Worm (Caenorhabditis elegans): ENCODE measurements around the gene C08B6.2.

DNA sequence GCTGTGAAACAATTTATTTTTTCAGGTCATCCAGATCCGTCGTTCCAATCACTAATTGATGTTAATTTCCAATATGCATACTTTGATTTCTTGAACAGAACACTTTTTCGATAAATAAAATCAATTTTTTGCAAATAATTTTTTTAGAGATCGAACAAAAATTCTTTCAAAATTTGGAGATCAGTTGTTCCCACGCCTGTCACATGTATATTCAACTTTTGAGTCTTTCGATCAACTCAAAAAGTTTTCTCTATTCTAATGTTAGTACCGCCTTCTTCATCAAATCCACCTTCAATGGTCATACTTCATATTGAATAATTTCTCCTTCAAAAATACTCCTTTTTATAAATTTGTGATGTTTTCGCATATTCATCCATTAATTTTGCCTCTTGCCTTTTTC, 49.2 kb downstream of the C08B6.2 start, which contains the start of gene srsx-29:
- TF ChIP-seq pqm-1 (tag; optimal IDR thresholded peaks at IDR 0.05) (no peak), nhr-11 (tag; optimal IDR thresholded peaks at IDR 0.05) (no peak), cey-2 (tag; optimal IDR thresholded peaks at IDR 0.05; ENCODE audit: borderline replicate concordance, insufficient read depth) (no peak), R02D3.7 (tag; optimal IDR thresholded peaks at IDR 0.05) (no peak), egl-27 (tag; optimal IDR thresholded peaks at IDR 0.05) (no peak), daf-16 (GFP tag; optimal IDR thresholded peaks at IDR 0.05) (no peak), daf-16 (tag; optimal IDR thresholded peaks at IDR 0.05) (no peak), mxl-3 (GFP tag; optimal IDR thresholded peaks at IDR 0.05) (no peak), zip-2 (tag; optimal IDR thresholded peaks at IDR 0.05) (no peak), madf-9 (GFP tag; conservative IDR thresholded peaks at IDR 0.05) (no peak), nhr-41 (GFP tag; IDR thresholded peaks at IDR 0.05) (no peak), ama-1 (optimal IDR thresholded peaks at IDR 0.05) (no peak), zfp-3 (GFP tag; conservative IDR thresholded peaks at IDR 0.05) (no peak)
